Worm (Caenorhabditis elegans) whole organism, early embryonic: ENCODE measurements around the gene msp-113.

Experiments
- B0310.2 ChIP-seq: sonication (generic microtip); optimal IDR thresholded peaks from 2 replicates; lab custom pipeline; 2016; ENCODE audit warnings: mild to moderate bottlenecking, missing genetic modification characterization, missing compliant biosample characterization
- F13C5.2 ChIP-seq: sonication (generic microtip); optimal IDR thresholded peaks from 2 replicates; lab custom pipeline; 2017; ENCODE audit warnings: mild to moderate bottlenecking, missing genetic modification characterization, inconsistent platforms, missing compliant biosample characterization
- aly-1 ChIP-seq: sonication (generic microtip); optimal IDR thresholded peaks from 2 replicates; lab custom pipeline; 2016; ENCODE audit warnings: missing genetic modification characterization, missing compliant biosample characterization
- ama-1 ChIP-seq: fragments of 150-350 bp; optimal IDR thresholded peaks from 2 replicates; lab custom pipeline; 2014
- ceh-13 ChIP-seq: fragments of 200-800 bp; sonication (Bioruptor generic); optimal IDR thresholded peaks from 2 replicates; lab custom pipeline; 2018; ENCODE audit warnings: mild to moderate bottlenecking, missing genetic modification characterization, missing compliant biosample characterization
- ceh-36 ChIP-seq: sonication (generic microtip); optimal IDR thresholded peaks from 2 replicates; lab custom pipeline; 2016; ENCODE audit warnings: missing genetic modification characterization, inconsistent platforms, missing compliant biosample characterization
- ets-7 ChIP-seq: sonication (generic microtip); optimal IDR thresholded peaks from 2 replicates; lab custom pipeline; 2016; ENCODE audit warnings: missing genotype, missing genetic modification characterization, missing compliant biosample characterization
- flt-1 ChIP-seq: fragments of 200-800 bp; sonication (Bioruptor generic); IDR thresholded peaks from 2 replicates; pipeline ENCODE4 v1.3.6; 2022; ENCODE audit warnings: missing genetic modification characterization, missing compliant biosample characterization
- hmbx-1 ChIP-seq: sonication (generic microtip); optimal IDR thresholded peaks from 2 replicates; lab custom pipeline; 2016; ENCODE audit warnings: mild to moderate bottlenecking, missing genetic modification characterization, missing compliant biosample characterization
- hmg-4 ChIP-seq: fragments of 200-800 bp; sonication (Bioruptor generic); optimal IDR thresholded peaks from 2 replicates; lab custom pipeline; 2018; ENCODE audit warnings: mild to moderate bottlenecking, missing genetic modification characterization, missing compliant biosample characterization
- hnd-1 ChIP-seq: sonication (generic microtip); optimal IDR thresholded peaks from 2 replicates; lab custom pipeline; 2016; ENCODE audit warnings: missing genetic modification characterization, missing compliant biosample characterization
- pes-1 ChIP-seq: fragments of 200-800 bp; sonication (Bioruptor generic); IDR thresholded peaks from 2 replicates; pipeline ENCODE4 v1.3.6; 2022; ENCODE audit warnings: missing genetic modification reagents, missing genetic modification characterization, missing compliant biosample characterization
- scrt-1 ChIP-seq: fragments of 200-800 bp; sonication (Bioruptor generic); IDR thresholded peaks from 2 replicates; pipeline ENCODE4 v1.3.6; 2022; ENCODE audit warnings: missing genetic modification characterization, missing compliant biosample characterization
- sea-1 ChIP-seq: fragments of 200-800 bp; sonication (Bioruptor generic); conservative IDR thresholded peaks from 2 replicates; pipeline ENCODE4 v1.3.6; 2022; ENCODE audit warnings: missing genetic modification characterization, missing compliant biosample characterization
- tbx-11 ChIP-seq: fragments of 200-800 bp; sonication (Bioruptor generic); IDR thresholded peaks from 2 replicates; pipeline ENCODE4 v1.3.6; 2022; ENCODE audit warnings: missing genetic modification characterization, missing compliant biosample characterization
- tbx-37 ChIP-seq: fragments of 200-800 bp; sonication (Bioruptor generic); conservative IDR thresholded peaks from 2 replicates; pipeline ENCODE4 v1.3.6; 2022; ENCODE audit warnings: missing genetic modification reagents, missing genetic modification characterization, missing compliant biosample characterization
- tra-4 ChIP-seq: sonication (generic microtip); optimal IDR thresholded peaks from 2 replicates; lab custom pipeline; 2017; ENCODE audit warnings: missing genetic modification characterization, missing compliant biosample characterization

msp-113 gene

DNA sequence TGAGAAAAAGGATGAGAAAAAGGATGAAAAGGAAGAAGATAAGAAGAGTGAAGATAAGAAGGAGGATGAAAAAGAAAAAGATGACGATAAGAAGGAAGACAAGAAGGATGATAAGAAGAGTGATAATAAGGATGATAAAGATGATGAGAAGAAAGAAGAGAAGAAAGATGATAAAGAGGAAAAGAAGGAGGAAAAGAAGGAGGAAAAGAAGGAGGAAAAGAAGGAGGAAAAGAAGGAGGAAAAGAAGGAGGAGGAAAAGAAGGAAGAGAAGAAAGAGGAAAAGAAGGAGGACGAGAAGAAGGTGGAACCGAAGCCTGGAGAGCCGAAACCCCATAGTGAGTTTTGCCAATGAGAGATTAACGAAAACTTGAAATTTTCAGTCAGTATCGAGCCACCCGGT is 24.4 kb upstream of the msp-113 start:
- TF ChIP-seq ama-1 (lab: Kevin White, UChicago) (no peak), hnd-1 (no peak), ceh-13 (no peak), tbx-11 (GFP tag; lab: Robert Waterston, UW) (no peak), hmbx-1 (tag; lab: Kevin White, UChicago) (no peak), sea-1 (GFP tag; lab: Robert Waterston, UW) (no peak), B0310.2 (no peak), pes-1 (GFP tag; lab: Robert Waterston, UW) (no peak), hmg-4 (GFP tag; lab: Kevin White, UChicago) (no peak), ceh-36 (tag; lab: Kevin White, UChicago) (no peak), aly-1 (tag; lab: Kevin White, UChicago) (no peak), flt-1 (no peak), F13C5.2 (tag; lab: Kevin White, UChicago) (no peak)

DNA sequence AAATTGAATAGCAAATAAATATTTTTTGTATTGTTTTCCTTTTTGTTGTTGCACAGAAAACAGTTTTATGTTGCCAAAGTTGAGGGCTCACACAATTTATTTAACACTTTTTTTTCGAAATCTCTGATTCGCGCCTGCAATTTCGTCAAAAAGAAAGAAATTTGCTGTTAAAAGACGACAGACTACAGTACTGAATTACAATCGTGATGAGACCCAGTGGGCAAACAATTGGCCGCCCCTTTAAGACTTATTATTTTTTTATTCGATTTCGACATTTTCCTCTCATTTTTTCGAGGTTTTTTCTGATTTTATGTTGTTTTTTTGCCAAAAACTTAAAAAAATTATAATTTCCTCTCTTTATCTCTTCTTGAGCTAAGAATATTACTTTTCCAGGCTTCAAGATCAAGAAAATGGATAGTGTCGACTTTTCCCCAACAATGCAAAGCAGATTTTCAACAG is 23.6 kb upstream of the msp-113 start, which contains the start of gene slfl-4:
TSS of gene slfl-4 (plus strand) at position 409 of the 459 bp plus-strand sequence.
- no peak for TF ChIP-seq scrt-1 (GFP tag; lab: Robert Waterston, UW)
- no peak for TF ChIP-seq hmg-4 (GFP tag; lab: Kevin White, UChicago)
- TF ChIP-seq flt-1, result no peak
- TF ChIP-seq hmbx-1 (tag; lab: Kevin White, UChicago), result no peak
- no peak for TF ChIP-seq ceh-36 (tag; lab: Kevin White, UChicago)
- no peak for TF ChIP-seq ets-7 (tag; lab: Kevin White, UChicago)
- no peak for TF ChIP-seq pes-1 (GFP tag; lab: Robert Waterston, UW)
- TF ChIP-seq aly-1 (tag; lab: Kevin White, UChicago), result no peak

DNA sequence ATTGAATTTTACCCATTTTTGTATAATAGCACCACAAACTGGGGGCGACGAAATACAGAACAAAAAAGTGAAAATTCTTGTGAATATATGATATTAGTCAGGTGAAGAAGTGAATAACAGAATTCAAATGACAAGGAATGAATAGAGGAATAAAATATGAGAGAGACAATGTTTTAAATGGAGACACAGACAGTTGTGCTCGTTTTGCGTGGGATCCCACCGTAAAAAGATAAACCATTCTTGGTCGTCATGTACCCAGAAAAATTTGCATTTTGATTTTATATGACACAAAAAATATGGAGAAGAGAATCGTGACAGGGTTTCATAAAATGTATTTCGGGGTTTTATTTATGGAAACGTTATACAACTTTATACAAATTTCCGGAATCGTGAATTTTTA is 20.0 kb upstream of the msp-113 start, which contains the start of gene F36H12.17:
TSS of gene F36H12.17 (minus strand) at position 101 of the 400 bp plus-strand sequence.
- no peak for TF ChIP-seq ceh-36 (tag; lab: Kevin White, UChicago)
- TF ChIP-seq sea-1 (GFP tag; lab: Robert Waterston, UW), result no peak
- TF ChIP-seq tbx-11 (GFP tag; lab: Robert Waterston, UW), result no peak
- TF ChIP-seq aly-1 (tag; lab: Kevin White, UChicago), result no peak
- TF ChIP-seq F13C5.2 (tag; lab: Kevin White, UChicago), result no peak
- no peak for TF ChIP-seq hmg-4 (GFP tag; lab: Kevin White, UChicago)
- TF ChIP-seq ceh-13, result no peak
- TF ChIP-seq B0310.2, result no peak
- no peak for TF ChIP-seq tbx-37 (GFP tag; lab: Robert Waterston, UW)

DNA sequence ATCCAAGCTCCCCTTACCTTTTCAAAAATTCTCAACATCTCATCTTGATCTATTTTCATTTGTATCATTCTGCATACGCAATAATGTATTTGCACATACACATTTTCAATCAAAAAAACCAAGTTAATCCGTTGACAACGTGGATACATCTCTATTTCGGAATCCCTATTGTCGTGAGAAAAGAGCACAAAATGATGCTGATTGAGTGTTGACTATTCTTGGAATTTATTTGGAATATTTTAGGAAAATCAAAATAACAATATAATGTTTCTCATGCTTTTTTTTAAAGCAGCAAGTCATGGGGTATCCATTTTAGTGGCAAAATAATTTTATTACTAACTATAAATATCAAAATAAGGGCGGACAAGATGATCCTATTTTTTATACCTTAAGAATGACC is 16.3 kb upstream of the msp-113 start:
- no peak for TF ChIP-seq F13C5.2 (tag; lab: Kevin White, UChicago)
- TF ChIP-seq B0310.2, result no peak
- TF ChIP-seq pes-1 (GFP tag; lab: Robert Waterston, UW), result no peak
- TF ChIP-seq scrt-1 (GFP tag; lab: Robert Waterston, UW), result no peak
- TF ChIP-seq sea-1 (GFP tag; lab: Robert Waterston, UW), result no peak
- no peak for TF ChIP-seq ceh-13
- no peak for TF ChIP-seq tbx-11 (GFP tag; lab: Robert Waterston, UW)
- no peak for TF ChIP-seq hmg-4 (GFP tag; lab: Kevin White, UChicago)

DNA sequence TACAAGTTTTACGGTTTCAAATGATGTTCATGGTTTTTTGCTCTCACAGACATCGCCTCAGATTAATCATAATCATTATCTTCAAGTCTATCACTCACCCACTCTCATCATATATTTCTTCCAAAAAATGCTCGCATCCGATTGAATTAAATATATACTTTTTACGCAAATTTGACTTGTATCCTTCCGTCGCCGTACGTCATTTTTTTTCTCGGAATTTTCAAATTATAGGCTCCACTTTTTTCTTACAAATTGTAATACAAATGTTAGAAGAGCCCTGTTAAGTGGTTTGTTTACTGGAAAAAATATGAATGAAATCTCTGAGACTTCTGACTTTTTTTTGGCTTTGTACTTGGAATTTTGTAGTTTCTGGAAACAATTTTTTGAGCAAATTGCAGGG is 10.6 kb upstream of the msp-113 start:
- no peak for TF ChIP-seq sea-1 (GFP tag; lab: Robert Waterston, UW)
- TF ChIP-seq ama-1 (lab: Kevin White, UChicago), result no peak
- TF ChIP-seq ets-7 (tag; lab: Kevin White, UChicago), result no peak
- no peak for TF ChIP-seq hmbx-1 (tag; lab: Kevin White, UChicago)
- TF ChIP-seq aly-1 (tag; lab: Kevin White, UChicago), result no peak
- TF ChIP-seq tbx-11 (GFP tag; lab: Robert Waterston, UW), result no peak
- TF ChIP-seq pes-1 (GFP tag; lab: Robert Waterston, UW), result no peak
- no peak for TF ChIP-seq B0310.2
- TF ChIP-seq ceh-13, result no peak
- no peak for TF ChIP-seq scrt-1 (GFP tag; lab: Robert Waterston, UW)
- TF ChIP-seq F13C5.2 (tag; lab: Kevin White, UChicago), result no peak
- TF ChIP-seq ceh-36 (tag; lab: Kevin White, UChicago), result no peak
- TF ChIP-seq hmg-4 (GFP tag; lab: Kevin White, UChicago), result no peak
- TF ChIP-seq tra-4 (tag; lab: Kevin White, UChicago), result no peak

DNA sequence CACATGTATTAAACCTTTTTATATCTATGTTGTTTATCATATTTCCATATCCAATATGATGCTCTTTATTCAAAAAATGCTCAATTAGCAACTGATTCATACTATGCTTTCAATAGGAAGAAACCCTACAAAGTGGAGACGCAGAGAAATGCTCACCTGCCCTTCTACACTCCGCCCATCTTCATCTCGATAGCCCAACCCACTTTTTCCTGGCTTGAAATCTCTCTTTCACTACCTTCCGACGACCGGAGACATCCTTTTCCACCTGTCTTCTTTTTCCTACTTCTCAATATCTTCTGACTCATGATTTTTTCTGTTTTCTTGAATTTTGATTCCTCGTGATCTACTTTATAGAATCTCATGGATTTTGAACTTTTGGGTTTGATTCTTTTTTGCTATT is 8.8 kb upstream of the msp-113 start:
- TF ChIP-seq ceh-36 (tag; lab: Kevin White, UChicago) (no peak), hnd-1 (no peak), ama-1 (lab: Kevin White, UChicago) (no peak), B0310.2 (no peak), sea-1 (GFP tag; lab: Robert Waterston, UW) (no peak), tbx-11 (GFP tag; lab: Robert Waterston, UW) (no peak)

DNA sequence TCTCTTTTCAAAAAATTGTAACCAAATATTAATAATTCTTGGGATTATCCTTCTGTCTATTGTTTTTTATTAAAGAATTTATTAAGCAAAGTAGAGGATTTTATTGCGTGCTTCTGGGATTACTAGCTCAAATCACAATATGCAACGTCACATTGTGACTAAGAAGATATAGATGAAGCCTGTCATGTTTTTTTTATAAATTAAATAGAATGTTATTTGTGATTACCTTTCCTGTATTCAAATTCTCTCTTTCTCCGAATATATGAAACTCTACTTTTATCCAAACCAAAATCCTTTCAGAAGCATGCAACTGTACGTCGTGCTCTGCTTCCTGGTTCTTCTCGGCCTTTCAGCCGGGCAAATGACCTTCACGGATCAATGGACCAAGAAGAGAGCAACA is 7.2 kb upstream of the msp-113 start, which contains the start of gene nlp-47:
TSS of gene nlp-47 (plus strand) at position 301 of the 400 bp plus-strand sequence.
- TF ChIP-seq ceh-36 (tag; lab: Kevin White, UChicago), result no peak

DNA sequence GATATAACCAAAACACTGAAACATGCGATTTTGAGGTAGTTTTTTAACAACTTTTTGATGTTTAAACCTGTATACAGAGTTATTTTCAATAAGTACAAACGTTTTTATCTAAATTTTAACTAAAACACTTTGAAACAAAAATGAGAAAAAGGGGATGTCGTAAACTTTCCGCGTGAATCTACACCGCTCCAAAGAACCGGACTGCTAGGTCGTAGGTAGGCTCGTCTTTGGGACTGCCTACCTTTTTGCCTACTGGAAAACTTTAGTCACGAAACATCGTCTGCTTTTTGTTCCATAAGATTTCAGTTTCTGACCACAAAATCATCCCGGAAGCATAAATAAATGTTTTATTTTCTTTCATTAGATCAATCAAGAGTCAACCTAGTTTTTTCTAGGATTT is 6.6 kb upstream of the msp-113 start:
- TF ChIP-seq scrt-1 (GFP tag; lab: Robert Waterston, UW) (no peak), hnd-1 (no peak), F13C5.2 (tag; lab: Kevin White, UChicago) (no peak), hmbx-1 (tag; lab: Kevin White, UChicago) (no peak), sea-1 (GFP tag; lab: Robert Waterston, UW) (no peak), tra-4 (tag; lab: Kevin White, UChicago) (no peak), ama-1 (lab: Kevin White, UChicago) (no peak)
